Worm (Caenorhabditis elegans): ENCODE measurements around the gene K08E4.3.

Gene K08E4.3

ce11 chrIV:12029722-12030182, 27.8 kb upstream of the K08E4.3 start, which contains the start of gene T12G3.11 (continued):
- TF ChIP-seq mef-2 (tag; optimal IDR thresholded peaks at IDR 0.05): no peak
- TF ChIP-seq lin-13 (GFP tag; optimal IDR thresholded peaks at IDR 0.05): no peak
- no peak for TF ChIP-seq nhr-77 (tag; optimal IDR thresholded peaks at IDR 0.05)
- TF ChIP-seq mdl-1 (tag; optimal IDR thresholded peaks at IDR 0.05): peak in 1 of 2 experiments; percentile 11
- no peak; the same call in 1 of the 2 replicates for TF ChIP-seq nhr-19 (GFP tag; conservative IDR thresholded peaks at IDR 0.05)
- peak; percentile 62 for TF ChIP-seq nhr-20 (tag; optimal IDR thresholded peaks at IDR 0.05)
- TF ChIP-seq snpc-4 (tag; optimal IDR thresholded peaks at IDR 0.05): no peak
- TF ChIP-seq unc-86 (tag; optimal IDR thresholded peaks at IDR 0.05): no peak
- TF ChIP-seq nhr-76 (tag; optimal IDR thresholded peaks at IDR 0.05): no peak
- no peak for TF ChIP-seq C34B4.2 (tag; optimal IDR thresholded peaks at IDR 0.05)

ce11 chrIV:12031003-12031402, 26.5 kb upstream of the K08E4.3 start, which contains the start of the genes T12G3.6 and mrpl-51:
Gene T12G3.6, minus strand, starts transcription at chrIV:12031271.
Gene mrpl-51, plus strand, starts transcription at chrIV:12031324.
- TF ChIP-seq ztf-11 (tag; optimal IDR thresholded peaks at IDR 0.05): no peak
- TF ChIP-seq efl-1 (optimal IDR thresholded peaks at IDR 0.05): no peak
- TF ChIP-seq efl-1 (GFP tag; optimal IDR thresholded peaks at IDR 0.05 in 1 of 2): peak in 1 of 2 experiments; percentile 1

ce11 chrIV:12032383-12032782, 25.2 kb upstream of the K08E4.3 start:
- TF ChIP-seq irx-1 (tag; optimal IDR thresholded peaks at IDR 0.05) (peak; percentile 32), fkh-4 (tag; optimal IDR thresholded peaks at IDR 0.05; ENCODE audit: borderline replicate concordance) (no peak), ceh-63 (GFP tag; optimal IDR thresholded peaks at IDR 0.05) (no peak), grh-1 (GFP tag; IDR thresholded peaks at IDR 0.05) (peak; percentile 50), zag-1 (tag; optimal IDR thresholded peaks at IDR 0.05) (no peak), lin-39 (tag; optimal IDR thresholded peaks at IDR 0.05) (no peak), lin-14 (GFP tag; optimal IDR thresholded peaks at IDR 0.05) (peak; percentile 95), mab-9 (GFP tag; IDR thresholded peaks at IDR 0.05) (no peak), nhr-77 (tag; optimal IDR thresholded peaks at IDR 0.05) (peak; percentile 63), isw-1 (GFP tag; IDR thresholded peaks at IDR 0.05) (peak; percentile 54; the same call in 1 of the 2 replicates), pag-3 (tag; optimal IDR thresholded peaks at IDR 0.05; ENCODE audit: borderline replicate concordance, insufficient read depth) (no peak), nhr-237 (tag; optimal IDR thresholded peaks at IDR 0.05) (peak; percentile 47), pax-3 (tag; optimal IDR thresholded peaks at IDR 0.05) (peak; percentile 36), unc-86 (tag; optimal IDR thresholded peaks at IDR 0.05) (peak; percentile 65), mdl-1 (tag; optimal IDR thresholded peaks at IDR 0.05) (peak in 1 of 2 experiments; percentile 86), fkh-8 (tag; optimal IDR thresholded peaks at IDR 0.05) (peak; percentile 83), unc-130 (tag; optimal IDR thresholded peaks at IDR 0.05) (no peak), ama-1 (optimal IDR thresholded peaks at IDR 0.05) (peak; percentile 63), F16B12.6 (tag; optimal IDR thresholded peaks at IDR 0.05) (peak; percentile 67), lsy-2 (tag; optimal IDR thresholded peaks at IDR 0.05) (peak; percentile 72 to 83), nhr-76 (tag; optimal IDR thresholded peaks at IDR 0.05) (no peak), C34B4.2 (tag; optimal IDR thresholded peaks at IDR 0.05) (no peak), egl-27 (tag; optimal IDR thresholded peaks at IDR 0.05) (no peak), pqm-1 (tag; optimal IDR thresholded peaks at IDR 0.05) (no peak), elt-2 (tag; optimal IDR thresholded peaks at IDR 0.05) (peak; percentile 76), skn-1 (tag; optimal IDR thresholded peaks at IDR 0.05) (peak; percentile 80), sox-4 (tag; optimal IDR thresholded peaks at IDR 0.05) (no peak), nhr-90 (tag; optimal IDR thresholded peaks at IDR 0.05; ENCODE audit: poor library complexity) (peak; percentile 72), ceh-88 (GFP tag; IDR thresholded peaks at IDR 0.05) (peak; percentile 8; the same call in 1 of the 2 replicates), swsn-7 (tag; optimal IDR thresholded peaks at IDR 0.05) (peak; percentile 87), nhr-19 (GFP tag; conservative IDR thresholded peaks at IDR 0.05) (peak; percentile 73), unc-62 (GFP tag; optimal IDR thresholded peaks at IDR 0.05) (no peak), aha-1 (tag; optimal IDR thresholded peaks at IDR 0.05) (no peak), nhr-71 (tag; optimal IDR thresholded peaks at IDR 0.05) (peak; percentile 92), ceh-82 (tag; optimal IDR thresholded peaks at IDR 0.05) (peak; percentile 51 to 82 (median 72)), tbx-2 (tag; optimal IDR thresholded peaks at IDR 0.05) (peak; percentile 72), nhr-20 (tag; optimal IDR thresholded peaks at IDR 0.05) (peak; percentile 93), nhr-11 (tag; optimal IDR thresholded peaks at IDR 0.05) (peak; percentile 69), dsc-1 (tag; optimal IDR thresholded peaks at IDR 0.05) (peak; percentile 66), lin-15B (tag; optimal IDR thresholded peaks at IDR 0.05) (peak; percentile 29), snu-23 (GFP tag; optimal IDR thresholded peaks at IDR 0.05) (peak; percentile 95), mef-2 (tag; optimal IDR thresholded peaks at IDR 0.05) (no peak), ces-1 (GFP tag; optimal IDR thresholded peaks at IDR 0.05) (no peak)
